Fruit fly (Drosophila melanogaster) whole organism, embryonic: Measurements from ENCODE around the gene CG32248.

Experiments
- CG10274 ChIP-seq: fragments of 200-800 bp; sonication (Bioruptor generic); optimal IDR thresholded peaks from 3 replicates; lab custom pipeline; 2017; ENCODE audit warnings: missing biosample characterization, mild to moderate bottlenecking, missing genetic modification characterization
- CG16779 ChIP-seq: fragments of 200-800 bp; sonication (Bioruptor generic); IDR thresholded peaks from 2 replicates; pipeline ENCODE4 v1.3.6; 2022; ENCODE audit warnings: missing biosample characterization, missing genetic modification characterization
- CG8359 ChIP-seq: fragments of 200-800 bp; sonication (Bioruptor generic); optimal IDR thresholded peaks from 2 replicates; lab custom pipeline; 2017; ENCODE audit warnings: missing biosample characterization, mild to moderate bottlenecking, missing genetic modification characterization, borderline replicate concordance
- chn ChIP-seq: fragments of 200-800 bp; sonication (Bioruptor generic); optimal IDR thresholded peaks from 2 replicates; lab custom pipeline; 2016; ENCODE audit warnings: missing biosample characterization, missing genetic modification characterization
- her ChIP-seq: fragments of 200-800 bp; sonication (Bioruptor generic); optimal IDR thresholded peaks from 2 replicates; lab custom pipeline; 2016; ENCODE audit warnings: missing biosample characterization, missing genetic modification characterization
- nerfin-2 ChIP-seq: fragments of 200-800 bp; sonication (Bioruptor generic); IDR thresholded peaks from 2 replicates; pipeline ENCODE4 v1.3.6; 2022; ENCODE audit warnings: missing biosample characterization, missing genetic modification characterization; ENCODE audit not compliant: partially characterized antibody

dm6 chr3L:4471449-4471848 lies at the start of gene CG32248:
- no peak for TF ChIP-seq CG8359 (GFP tag; lab: Kevin White, UChicago)
- TF ChIP-seq CG16779 (GFP tag; lab: Robert Waterston, UW) = no peak
- no peak for TF ChIP-seq nerfin-2 (GFP tag; lab: Robert Waterston, UW)
- TF ChIP-seq chn (GFP tag; lab: Kevin White, UChicago) = no peak
- no peak for TF ChIP-seq CG10274 (GFP tag; lab: Kevin White, UChicago)
- no peak for TF ChIP-seq her (GFP tag; lab: Kevin White, UChicago)
